Fruit fly (Drosophila melanogaster) Kc167 (cell line): ENCODE results near the gene CG34376.

Experiments used
- Sin3A ChIP-seq: fragments of >200 bp; optimal IDR thresholded peaks from 2 replicates; lab custom pipeline; 2018; ENCODE audit warnings: missing external identifiers
- insv ChIP-seq: fragments of >200 bp; optimal IDR thresholded peaks from 3 replicates; lab custom pipeline; 2018; ENCODE audit warnings: missing external identifiers
- psq ChIP-seq: fragments of >200 bp; optimal IDR thresholded peaks from 2 replicates; lab custom pipeline; 2017; ENCODE audit warnings: missing external identifiers
- ttk ChIP-seq: sonication (Bioruptor generic); optimal IDR thresholded peaks from 2 replicates; lab custom pipeline; 2017; ENCODE audit warnings: missing external identifiers

DNA sequence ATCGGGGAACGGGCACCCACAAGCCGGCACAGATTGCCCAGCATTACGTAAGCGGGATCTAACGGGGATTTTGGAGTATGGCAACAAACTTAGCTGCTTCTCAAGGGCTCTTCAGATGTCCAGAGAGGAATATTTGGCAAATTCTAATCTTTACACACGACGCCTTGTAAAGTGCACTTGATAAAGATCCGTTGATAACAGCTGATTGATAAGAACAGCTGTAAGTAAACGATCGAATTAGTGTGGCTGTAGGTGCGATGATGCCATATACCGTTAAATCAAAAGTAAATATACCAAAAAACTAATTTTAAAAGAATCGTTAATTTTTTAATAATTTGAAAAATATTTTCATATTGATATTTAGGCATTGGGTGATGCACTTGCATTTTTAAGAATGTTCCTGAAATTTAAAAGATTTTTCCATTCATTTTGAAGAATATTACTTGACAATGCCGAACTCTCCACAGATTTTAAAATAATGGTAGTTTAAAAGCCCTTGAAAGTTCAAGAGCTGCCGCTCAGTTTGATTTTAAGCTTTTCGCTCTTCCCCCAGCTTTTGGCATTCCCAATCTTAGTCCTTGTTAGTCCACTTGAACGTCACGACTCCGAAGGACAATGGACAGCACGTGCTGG, 20.2 kb downstream of the CG34376 start, which contains the start of the genes CG5377 and Nrx-1:
- TF ChIP-seq insv (lab: Kevin White, UChicago): no peak
- no peak for TF ChIP-seq psq (lab: Kevin White, UChicago)
- no peak for TF ChIP-seq ttk (lab: Kevin White, UChicago)
- TF ChIP-seq Sin3A: no peak
